Worm (Caenorhabditis elegans) whole organism, L4 larva: ENCODE measurements around the gene mgl-1.

Experiments
- F44E2.7 ChIP-seq: fragments of 200-800 bp; sonication (Bioruptor generic); IDR thresholded peaks from 2 replicates; pipeline ENCODE4 v2.1.2; 2022; ENCODE audit warnings: missing genetic modification characterization, missing compliant biosample characterization
- Y105C5A.15 ChIP-seq: fragments of 200-800 bp; sonication (Bioruptor generic); IDR thresholded peaks from 2 replicates; pipeline ENCODE4 v1.3.6; 2022; ENCODE audit warnings: missing genetic modification characterization, missing compliant biosample characterization
- ceh-82 ChIP-seq: sonication (generic microtip); optimal IDR thresholded peaks from 2 replicates; lab custom pipeline; 2017; ENCODE audit warnings: missing biosample characterization, missing genetic modification characterization
- gei-8 ChIP-seq: fragments of 200-800 bp; sonication (Bioruptor generic); optimal IDR thresholded peaks from 2 replicates; lab custom pipeline; 2018; ENCODE audit warnings: mild to moderate bottlenecking, missing genetic modification characterization, missing compliant biosample characterization
- lin-1 ChIP-seq: fragments of 200-800 bp; sonication (Bioruptor generic); IDR thresholded peaks from 2 replicates; pipeline ENCODE4 v1.3.6; 2022; ENCODE audit warnings: missing genetic modification reagents, missing genetic modification characterization, missing compliant biosample characterization
- lin-13 ChIP-seq: fragments of 150-350 bp; optimal IDR thresholded peaks from 2 replicates; lab custom pipeline; 2014; ENCODE audit warnings: missing biosample characterization, missing genetic modification reagents, missing genetic modification characterization
- mdt-29 ChIP-seq: fragments of 200-800 bp; sonication (Bioruptor generic); IDR thresholded peaks from 2 replicates; pipeline ENCODE4 v1.3.6; 2022; ENCODE audit warnings: missing genetic modification reagents, missing genetic modification characterization, missing compliant biosample characterization
- nhr-111 ChIP-seq: fragments of 200-800 bp; sonication (Bioruptor generic); optimal IDR thresholded peaks from 2 replicates; lab custom pipeline; 2018; ENCODE audit warnings: mild to moderate bottlenecking, missing genetic modification characterization, missing compliant biosample characterization
- nhr-237 ChIP-seq: sonication (generic microtip); optimal IDR thresholded peaks from 2 replicates; lab custom pipeline; 2017; ENCODE audit warnings: missing biosample characterization, missing genetic modification characterization
- nhr-41 ChIP-seq: fragments of 200-800 bp; sonication (Bioruptor generic); IDR thresholded peaks from 2 replicates; pipeline ENCODE4 v1.3.6; 2022; ENCODE audit warnings: missing genetic modification reagents, missing genetic modification characterization, missing compliant biosample characterization
- nhr-48 ChIP-seq: sonication (generic microtip); optimal IDR thresholded peaks from 2 replicates; lab custom pipeline; 2016; ENCODE audit warnings: mild to moderate bottlenecking, missing genetic modification characterization, missing compliant biosample characterization
- nhr-6 ChIP-seq: fragments of 150-350 bp; optimal IDR thresholded peaks from 2 replicates; lab custom pipeline; 2014; ENCODE audit warnings: missing biosample characterization, missing genetic modification characterization
- set-16 ChIP-seq: fragments of 200-800 bp; sonication (Bioruptor generic); IDR thresholded peaks from 2 replicates; pipeline ENCODE4 v1.3.6; 2022; ENCODE audit warnings: missing genetic modification reagents, missing genetic modification characterization, missing compliant biosample characterization

mgl-1 gene

DNA sequence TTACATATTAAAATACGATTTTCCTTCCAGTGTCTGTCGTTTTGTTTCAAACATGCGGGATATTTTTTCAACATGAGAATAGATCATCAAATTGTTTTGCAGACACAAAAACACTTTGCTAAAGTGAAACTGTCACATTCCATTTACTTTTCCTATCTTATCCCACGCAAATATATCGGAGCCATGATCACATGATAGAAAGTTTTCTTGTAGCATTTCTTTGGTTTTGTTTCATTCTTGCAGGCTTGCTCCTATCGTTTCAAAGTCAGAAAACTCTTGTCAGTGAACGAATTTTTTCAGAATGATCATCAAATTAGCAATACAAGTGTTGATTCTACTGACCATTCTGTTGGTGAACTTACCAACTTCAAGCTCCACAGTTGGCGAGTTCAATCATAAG lies 54.8 kb downstream of the mgl-1 start, which contains the start of gene C17G1.2:
TSS of gene C17G1.2 (plus strand) at position 301 of the 400 bp plus-strand sequence.
- TF ChIP-seq lin-1 = no peak
- no peak for TF ChIP-seq ceh-82 (tag; lab: Kevin White, UChicago)
- TF ChIP-seq nhr-48 (tag; lab: Kevin White, UChicago) = no peak
- no peak for TF ChIP-seq nhr-6 (tag; lab: Kevin White, UChicago)
- no peak for TF ChIP-seq set-16 (GFP tag; lab: Robert Waterston, UW)
- TF ChIP-seq F44E2.7 (GFP tag; lab: Robert Waterston, UW) = no peak
- no peak for TF ChIP-seq mdt-29 (GFP tag; lab: Robert Waterston, UW)
- TF ChIP-seq nhr-111 (GFP tag; lab: Kevin White, UChicago) = no peak
- no peak for TF ChIP-seq nhr-237 (tag; lab: Kevin White, UChicago)
- no peak for TF ChIP-seq Y105C5A.15 (GFP tag; lab: Robert Waterston, UW)
- no peak for TF ChIP-seq gei-8 (GFP tag; lab: Kevin White, UChicago)
- no peak for TF ChIP-seq lin-13 (GFP tag; lab: Kevin White, UChicago)

DNA sequence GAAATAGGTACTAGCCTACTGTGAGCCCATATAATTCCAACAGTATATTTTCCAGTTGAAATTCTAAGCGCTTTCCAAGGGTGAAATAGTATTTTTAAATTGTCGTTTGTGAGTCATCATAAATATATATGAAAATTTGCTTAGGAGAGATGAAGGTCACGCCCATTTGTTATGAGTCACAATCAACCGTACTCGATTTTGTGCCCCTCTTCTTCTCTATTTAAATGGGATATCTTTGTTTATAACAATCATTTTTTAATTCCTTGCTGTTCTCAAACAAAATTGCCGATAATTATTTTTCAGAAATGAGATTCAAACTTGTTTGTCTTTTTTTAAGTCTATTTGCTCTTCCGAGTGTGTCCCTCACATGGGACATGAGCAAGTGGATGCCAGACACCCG lies 57.1 kb downstream of the mgl-1 start, which contains the start of gene folr-1:
TSS of gene folr-1 (plus strand) at position 301 of the 400 bp plus-strand sequence.
- TF ChIP-seq nhr-41 (GFP tag; lab: Robert Waterston, UW) = no peak
